Fruit fly (Drosophila melanogaster) whole organism, pupa: ENCODE measurements around the gene Surf6.

ENCODE experiments used
- CG10348 ChIP-seq: fragments of 200-800 bp; sonication (Bioruptor generic); IDR thresholded peaks from 2 replicates; pipeline ENCODE4 v1.3.6; 2022; ENCODE audit warnings: missing biosample characterization, missing genetic modification characterization
- CG12605 ChIP-seq: fragments of 200-800 bp; sonication (Bioruptor generic); IDR thresholded peaks from 2 replicates; pipeline ENCODE4 v1.3.6; 2022; ENCODE audit warnings: missing biosample characterization, missing genetic modification characterization
- CG9948 ChIP-seq: fragments of 200-800 bp; sonication (Bioruptor generic); optimal IDR thresholded peaks from 2 replicates; lab custom pipeline; 2018; ENCODE audit warnings: missing biosample characterization, mild to moderate bottlenecking, missing genetic modification characterization, moderate library complexity
- Ets98B ChIP-seq: fragments of 200-800 bp; sonication (Bioruptor generic); IDR thresholded peaks from 2 replicates; pipeline ENCODE4 v1.3.6; 2022; ENCODE audit warnings: missing biosample characterization, missing genetic modification characterization
- Pif1A ChIP-seq: fragments of 200-800 bp; sonication (Bioruptor generic); optimal IDR thresholded peaks from 3 replicates; lab custom pipeline; 2016; ENCODE audit warnings: missing biosample characterization, missing genetic modification characterization
- gl ChIP-seq: fragments of 200-800 bp; sonication (Bioruptor generic); optimal IDR thresholded peaks from 2 replicates; lab custom pipeline; 2018; ENCODE audit warnings: missing biosample characterization, mild to moderate bottlenecking, missing genetic modification characterization

- no peak for TF ChIP-seq Pif1A (GFP tag; lab: Kevin White, UChicago)
- no peak for TF ChIP-seq gl
- no peak for TF ChIP-seq CG12605 (GFP tag; lab: Robert Waterston, UW)
- TF ChIP-seq CG9948 (tag; lab: Kevin White, UChicago) = no peak
- no peak for TF ChIP-seq CG10348 (GFP tag; lab: Robert Waterston, UW)
- TF ChIP-seq Ets98B = no peak
Measured at dm6 chr3R:19909541-19910182, 5.0 kb upstream of the Surf6 start.
